Worm (Caenorhabditis elegans): ENCODE data around the gene T10D4.19.

DNA sequence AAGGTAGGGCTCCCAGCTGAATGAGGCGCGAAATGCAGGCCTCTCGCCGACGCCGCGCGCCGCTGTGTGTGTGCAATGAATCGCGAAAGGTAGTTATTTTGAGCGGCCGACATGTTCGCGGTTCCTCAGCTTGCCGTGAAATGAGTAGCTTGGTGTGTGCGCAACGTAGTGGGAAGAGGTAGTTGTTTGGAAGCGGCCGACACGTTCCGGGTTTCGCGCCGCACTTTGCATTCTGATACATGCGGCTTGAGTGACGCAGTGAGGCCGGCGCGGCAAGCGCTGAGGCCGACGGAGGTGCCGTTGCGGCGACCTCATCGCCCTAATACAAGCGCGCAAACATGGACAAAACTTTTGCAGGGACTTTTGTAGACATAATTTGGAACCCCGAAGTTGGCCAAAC lies 44.0 kb downstream of the T10D4.19 start:
- TF ChIP-seq ama-1 (optimal IDR thresholded peaks at IDR 0.05) (no peak), ets-7 (tag; optimal IDR thresholded peaks at IDR 0.05) (no peak), sea-1 (GFP tag; conservative IDR thresholded peaks at IDR 0.05) (no peak), hmbx-1 (tag; optimal IDR thresholded peaks at IDR 0.05) (no peak)

All from whole organism, early embryonic.